Fruit fly (Drosophila melanogaster): Measurements from ENCODE around the gene dnd.
A peak's percentile ranks its signal among the peaks of the same experiment; 100 is the strongest.

dnd gene

DNA sequence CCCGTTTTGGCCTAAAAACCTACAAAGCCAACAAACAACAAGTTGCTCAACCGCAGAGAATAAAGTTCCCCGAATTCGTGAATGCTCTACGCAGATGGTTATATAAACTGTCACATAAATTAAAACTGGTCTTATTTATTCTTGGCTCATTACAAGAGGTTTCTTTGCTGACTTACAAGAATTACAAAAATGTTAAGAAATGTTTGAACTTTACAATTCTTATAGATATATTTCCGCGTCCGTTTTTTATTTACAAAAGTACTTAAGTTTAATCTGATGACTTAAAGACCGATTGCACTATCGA is 51.0 kb downstream of the dnd start (continued):
- TF ChIP-seq CG2199 (GFP tag; IDR thresholded peaks at IDR 0.05): no peak
- TF ChIP-seq danr (GFP tag; IDR thresholded peaks at IDR 0.05): no peak
- 0 out of 3 replicates have a peak, but pooled peaks have one; percentile 19 for TF ChIP-seq CG17361 (GFP tag; IDR thresholded peaks at IDR 0.05)
- no peak for TF ChIP-seq CG3163 (GFP tag; optimal IDR thresholded peaks at IDR 0.05)
- no peak for TF ChIP-seq CG8478 (optimal IDR thresholded peaks at IDR 0.05)
- TF ChIP-seq HLH54F (GFP tag; optimal IDR thresholded peaks at IDR 0.05): no peak
- TF ChIP-seq ara (GFP tag; IDR thresholded peaks at IDR 0.05): no peak
- TF ChIP-seq crol (GFP tag; IDR thresholded peaks at IDR 0.05): no peak
- TF ChIP-seq toy (GFP tag; IDR thresholded peaks at IDR 0.05): no peak
- no peak for TF ChIP-seq Dip2 (GFP tag; IDR thresholded peaks at IDR 0.05)
- no peak for TF ChIP-seq NK7.1 (GFP tag; optimal IDR thresholded peaks at IDR 0.05)
- TF ChIP-seq Dip3 (GFP tag; optimal IDR thresholded peaks at IDR 0.05): no peak
- no peak for TF ChIP-seq Hr78 (GFP tag; optimal IDR thresholded peaks at IDR 0.05)
- TF ChIP-seq kay (GFP tag; optimal IDR thresholded peaks at IDR 0.05): no peak
- TF ChIP-seq Aef1 (GFP tag; IDR thresholded peaks at IDR 0.05): no peak
- peak; percentile 15 for TF ChIP-seq CG2120 (GFP tag; optimal IDR thresholded peaks at IDR 0.05)
- peak; percentile 29; the same call in 1 of the 2 replicates for TF ChIP-seq Rfx (GFP tag; IDR thresholded peaks at IDR 0.05)
- TF ChIP-seq CG14441 (GFP tag; IDR thresholded peaks at IDR 0.05): peak; percentile 66
- no peak for TF ChIP-seq Rx (GFP tag; IDR thresholded peaks at IDR 0.05)
- no peak for TF ChIP-seq emc (GFP tag; optimal IDR thresholded peaks at IDR 0.05)
- TF ChIP-seq CG17385 (GFP tag; optimal IDR thresholded peaks at IDR 0.05): no peak
- TF ChIP-seq zen (tag; optimal IDR thresholded peaks at IDR 0.05): no peak
- no peak for TF ChIP-seq CG17802 (tag; optimal IDR thresholded peaks at IDR 0.05)
- TF ChIP-seq Kr (GFP tag; optimal IDR thresholded peaks at IDR 0.05): no peak
- no peak for TF ChIP-seq croc (GFP tag; conservative IDR thresholded peaks at IDR 0.05)
- TF ChIP-seq CTCF (GFP tag; optimal IDR thresholded peaks at IDR 0.05): no peak
- TF ChIP-seq Fer2 (tag; optimal IDR thresholded peaks at IDR 0.05): no peak
- peak in 1 of 2 experiments; percentile 75 for TF ChIP-seq Pdp1 (GFP tag; optimal IDR thresholded peaks at IDR 0.05)
- TF ChIP-seq shn (GFP tag; optimal IDR thresholded peaks at IDR 0.05): no peak

All from whole organism, embryonic.